Worm (Caenorhabditis elegans) whole organism, early embryonic: ENCODE measurements around the gene F13H8.12.

Source experiments
- F13C5.2 ChIP-seq: sonication (generic microtip); optimal IDR thresholded peaks from 2 replicates; lab custom pipeline; 2017; ENCODE audit warnings: mild to moderate bottlenecking, missing genetic modification characterization, inconsistent platforms, missing compliant biosample characterization
- ama-1 ChIP-seq: fragments of 150-350 bp; optimal IDR thresholded peaks from 2 replicates; lab custom pipeline; 2014
- flt-1 ChIP-seq: fragments of 200-800 bp; sonication (Bioruptor generic); IDR thresholded peaks from 2 replicates; pipeline ENCODE4 v1.3.6; 2022; ENCODE audit warnings: missing genetic modification characterization, missing compliant biosample characterization
- hmbx-1 ChIP-seq: sonication (generic microtip); optimal IDR thresholded peaks from 2 replicates; lab custom pipeline; 2016; ENCODE audit warnings: mild to moderate bottlenecking, missing genetic modification characterization, missing compliant biosample characterization
- tbx-37 ChIP-seq: fragments of 200-800 bp; sonication (Bioruptor generic); conservative IDR thresholded peaks from 2 replicates; pipeline ENCODE4 v1.3.6; 2022; ENCODE audit warnings: missing genetic modification reagents, missing genetic modification characterization, missing compliant biosample characterization
- tra-4 ChIP-seq: sonication (generic microtip); optimal IDR thresholded peaks from 2 replicates; lab custom pipeline; 2017; ENCODE audit warnings: missing genetic modification characterization, missing compliant biosample characterization

- TF ChIP-seq tbx-37 (no peak), F13C5.2 (tag; lab: Kevin White, UChicago) (no peak), flt-1 (no peak), hmbx-1 (tag; lab: Kevin White, UChicago) (no peak), ama-1 (lab: Kevin White, UChicago) (no peak), tra-4 (tag; lab: Kevin White, UChicago) (no peak)
Measured at ce11 chrII:6246054-6246453, 16.3 kb upstream of the F13H8.12 start, which contains the start of gene lelo-1.
